Fruit fly (Drosophila melanogaster) Kc167 (cell line): ENCODE measurements around the gene tzn.

Source experiments
- Myc ChIP-seq: fragments of >200 bp; optimal IDR thresholded peaks from 2 replicates; lab custom pipeline; 2017; ENCODE audit warnings: missing external identifiers
- Sin3A ChIP-seq: fragments of >200 bp; optimal IDR thresholded peaks from 2 replicates; lab custom pipeline; 2018; ENCODE audit warnings: missing external identifiers
- h ChIP-seq: fragments of >200 bp; optimal IDR thresholded peaks from 3 replicates; lab custom pipeline; 2018; ENCODE audit warnings: missing external identifiers
- insv ChIP-seq: fragments of >200 bp; optimal IDR thresholded peaks from 3 replicates; lab custom pipeline; 2018; ENCODE audit warnings: missing external identifiers
- psq ChIP-seq: fragments of >200 bp; optimal IDR thresholded peaks from 2 replicates; lab custom pipeline; 2017; ENCODE audit warnings: missing external identifiers
- ttk ChIP-seq: sonication (Bioruptor generic); optimal IDR thresholded peaks from 2 replicates; lab custom pipeline; 2017; ENCODE audit warnings: missing external identifiers

tzn gene

DNA sequence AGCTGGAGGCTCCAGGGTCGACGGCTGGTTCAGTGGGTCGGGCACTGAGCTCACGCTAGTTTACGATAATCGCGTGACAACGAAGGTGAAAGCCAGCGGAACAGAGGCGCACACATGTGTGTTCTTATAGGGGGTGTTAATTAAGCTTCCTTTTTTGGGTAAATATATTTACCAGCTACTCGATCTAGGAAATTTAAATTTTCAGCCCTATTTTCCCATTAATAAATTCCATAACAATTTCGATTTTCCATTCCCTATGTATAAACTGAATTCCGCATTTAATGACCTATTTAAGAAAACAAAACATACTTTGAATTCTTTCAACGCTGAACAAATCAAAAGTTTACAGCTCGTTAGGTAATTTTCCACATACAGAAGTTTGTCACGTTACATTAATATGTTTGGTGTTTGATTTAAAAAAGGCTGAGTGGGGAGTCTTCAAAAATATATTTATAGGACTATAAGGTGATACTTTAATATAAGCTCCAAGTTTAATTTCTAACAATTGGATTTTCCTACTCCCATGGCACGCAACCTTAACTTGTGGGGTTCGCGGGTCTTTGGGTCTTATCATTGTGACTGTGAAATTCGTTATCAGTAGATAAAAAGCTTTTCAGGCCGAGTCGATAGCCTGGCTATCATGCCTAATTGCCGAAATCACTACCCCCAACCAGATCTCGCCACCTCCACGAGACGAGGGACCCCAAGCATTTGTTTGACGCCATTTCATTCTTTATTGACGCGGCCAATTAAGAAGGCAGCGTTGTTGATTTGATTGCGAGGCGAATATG is 38.8 kb downstream of the tzn start, which contains the start of gene CG13255:
Gene CG13255, plus strand, starts transcription at position 449 of the 791 bp plus-strand sequence.
- TF ChIP-seq insv (lab: Kevin White, UChicago): no peak

DNA sequence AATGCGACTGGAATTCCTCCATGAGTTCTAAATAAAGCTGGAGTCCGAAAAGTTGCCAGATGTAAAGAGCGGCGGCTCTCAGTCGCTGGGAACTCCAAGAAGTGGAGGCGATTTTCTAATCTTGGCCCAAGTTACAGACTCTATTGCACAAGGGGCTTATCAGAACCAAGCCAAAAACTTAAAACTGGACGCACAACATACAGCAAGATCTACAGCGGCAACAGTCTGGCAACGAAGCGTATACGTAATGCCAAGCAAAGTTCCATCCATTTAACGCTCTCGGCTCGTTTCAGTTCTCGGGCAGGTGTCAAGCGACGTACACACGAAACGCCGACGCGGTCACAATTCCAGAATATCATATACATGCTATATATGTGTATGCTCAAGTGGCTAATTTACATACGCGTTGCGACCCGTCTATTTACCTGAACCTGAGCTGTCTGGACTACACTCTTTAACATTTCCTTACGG is 39.4 kb downstream of the tzn start:
- TF ChIP-seq Myc (lab: Kevin White, UChicago): no peak
- no peak for TF ChIP-seq h (lab: Kevin White, UChicago)
- TF ChIP-seq Sin3A (lab: Kevin White, UChicago): no peak
- no peak for TF ChIP-seq ttk (lab: Kevin White, UChicago)

dm6 chr3L:20841465-20842109 is 43.1 kb downstream of the tzn start, which contains the start of the genes CSN3 and CG11456:
Gene CSN3 (minus strand): TSS chr3L:20841576.
Gene CG11456 (plus strand): TSS chr3L:20841987.
- TF ChIP-seq h (lab: Kevin White, UChicago) (no peak), insv (lab: Kevin White, UChicago) (no peak), Myc (lab: Kevin White, UChicago) (no peak), ttk (lab: Kevin White, UChicago) (no peak), psq (no peak), Sin3A (lab: Kevin White, UChicago) (no peak)

DNA sequence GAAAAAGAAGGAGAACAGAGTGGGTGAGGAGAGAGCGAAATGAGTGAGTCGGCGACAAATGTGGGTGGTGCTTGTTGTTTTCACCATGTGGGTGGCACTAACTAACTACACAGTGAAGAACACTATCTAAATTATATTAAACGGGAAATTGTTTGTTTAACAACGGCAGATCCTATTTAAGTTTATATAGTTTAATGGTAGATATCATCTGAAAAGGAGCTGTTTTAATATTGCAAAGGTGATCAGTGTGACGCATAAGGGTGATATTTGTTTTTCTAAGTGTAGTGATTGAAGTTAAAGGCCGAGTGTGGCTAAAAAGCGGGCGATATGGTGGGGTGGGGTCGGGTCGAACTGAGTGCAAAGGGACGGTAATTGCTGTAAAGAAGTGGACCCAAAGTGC is 50.1 kb downstream of the tzn start:
- TF ChIP-seq Myc (lab: Kevin White, UChicago): no peak
- TF ChIP-seq ttk (lab: Kevin White, UChicago): no peak
- no peak for TF ChIP-seq insv (lab: Kevin White, UChicago)
- no peak for TF ChIP-seq h (lab: Kevin White, UChicago)
- no peak for TF ChIP-seq psq
- TF ChIP-seq Sin3A (lab: Kevin White, UChicago): no peak
